Fruit fly (Drosophila melanogaster): ENCODE results near the gene twin.

twin gene

dm6 chr3R:24270034-24270433 lies 48.3 kb upstream of the twin start (continued):
- TF ChIP-seq Dll (GFP tag; IDR thresholded peaks at IDR 0.05; ENCODE audit: partially characterized antibody) (no peak), CG3995 (GFP tag; optimal IDR thresholded peaks at IDR 0.05) (no peak), Drgx (GFP tag; IDR thresholded peaks at IDR 0.05) (no peak), CG12219 (GFP tag; optimal IDR thresholded peaks at IDR 0.05) (no peak), CG31441 (GFP tag; IDR thresholded peaks at IDR 0.05) (no peak), dysf (GFP tag; IDR thresholded peaks at IDR 0.05) (no peak), al (GFP tag; IDR thresholded peaks at IDR 0.05) (no peak), CG32772 (GFP tag; IDR thresholded peaks at IDR 0.05) (no peak), CG18599 (GFP tag; optimal IDR thresholded peaks at IDR 0.05) (no peak), CG10147 (GFP tag; optimal IDR thresholded peaks at IDR 0.05) (no peak), CG8924 (tag; optimal IDR thresholded peaks at IDR 0.05) (peak; percentile 33), ro (GFP tag; IDR thresholded peaks at IDR 0.05) (no peak), CG15011 (GFP tag; optimal IDR thresholded peaks at IDR 0.05) (no peak), CG2202 (tag; optimal IDR thresholded peaks at IDR 0.05) (no peak), Oli (tag; optimal IDR thresholded peaks at IDR 0.05) (no peak), eve (GFP tag; optimal IDR thresholded peaks at IDR 0.05) (no peak), cg (GFP tag; optimal IDR thresholded peaks at IDR 0.05) (peak; percentile 52), pho (GFP tag; optimal IDR thresholded peaks at IDR 0.05) (no peak), CG31365 (tag; optimal IDR thresholded peaks at IDR 0.05) (no peak), Ptx1 (GFP tag; IDR thresholded peaks at IDR 0.05) (no peak), twi (tag; optimal IDR thresholded peaks at IDR 0.05) (peak; percentile 95), CG17802 (tag; optimal IDR thresholded peaks at IDR 0.05) (no peak), CG7556 (GFP tag; optimal IDR thresholded peaks at IDR 0.05) (no peak), CkIIα-i1 (GFP tag; IDR thresholded peaks at IDR 0.05) (no peak), ERR (GFP tag; optimal IDR thresholded peaks at IDR 0.05) (no peak), CG17359 (tag; optimal IDR thresholded peaks at IDR 0.05) (no peak), croc (GFP tag; conservative IDR thresholded peaks at IDR 0.05) (no peak), CG14710 (tag; optimal IDR thresholded peaks at IDR 0.05) (peak; percentile 2), CG16779 (GFP tag; IDR thresholded peaks at IDR 0.05) (no peak), crol (GFP tag; IDR thresholded peaks at IDR 0.05) (peak; percentile 78), CG10267 (tag; optimal IDR thresholded peaks at IDR 0.05) (no peak), CG15696 (tag; optimal IDR thresholded peaks at IDR 0.05) (peak; percentile 75), D19A (tag; optimal IDR thresholded peaks at IDR 0.05) (peak; percentile 39), gcm (GFP tag; optimal IDR thresholded peaks at IDR 0.05) (peak; percentile 42), Six4 (GFP tag; optimal IDR thresholded peaks at IDR 0.05) (no peak), Hsf (GFP tag; optimal IDR thresholded peaks at IDR 0.05) (no peak), CG12769 (tag; optimal IDR thresholded peaks at IDR 0.05) (no peak), MTF-1 (GFP tag; optimal IDR thresholded peaks at IDR 0.05; ENCODE audit: borderline replicate concordance) (no peak), D (optimal IDR thresholded peaks at IDR 0.05) (peak; percentile 4), D (GFP tag; optimal IDR thresholded peaks at IDR 0.05) (peak; percentile 19), fd96Cb (tag; optimal IDR thresholded peaks at IDR 0.05) (no peak), Hmr (GFP tag; optimal IDR thresholded peaks at IDR 0.05) (no peak), Stat92E (GFP tag; optimal IDR thresholded peaks at IDR 0.05) (no peak), CG6813 (GFP tag; optimal IDR thresholded peaks at IDR 0.05) (peak; percentile 23), tx (GFP tag; optimal IDR thresholded peaks at IDR 0.05) (no peak), ac (GFP tag; optimal IDR thresholded peaks at IDR 0.05) (peak; percentile 47), CG8478 (optimal IDR thresholded peaks at IDR 0.05) (peak; percentile 2), wor (GFP tag; IDR thresholded peaks at IDR 0.05) (no peak), chm (GFP tag; IDR thresholded peaks at IDR 0.05) (0 out of 2 replicates have a peak, but pooled peaks have one; percentile 40), CG33557 (GFP tag; optimal IDR thresholded peaks at IDR 0.05) (peak; percentile 58), E2f1 (GFP tag; IDR thresholded peaks at IDR 0.05) (no peak), ems (GFP tag; optimal IDR thresholded peaks at IDR 0.05) (no peak)
